Fruit fly (Drosophila melanogaster): Measurements from ENCODE around the gene Mat89Ba.
A peak's percentile ranks its signal among the peaks of the same experiment; 100 is the strongest.

Gene Mat89Ba

dm6 chr3R:16242461-16242934 is 29.7 kb downstream of the Mat89Ba start (continued):
- TF ChIP-seq CG10267 (tag; optimal IDR thresholded peaks at IDR 0.05) (peak; percentile 7), BEAF-32 (GFP tag; optimal IDR thresholded peaks at IDR 0.05) (no peak), CG4854 (GFP tag; optimal IDR thresholded peaks at IDR 0.05) (no peak), CG18476 (GFP tag; optimal IDR thresholded peaks at IDR 0.05) (no peak), Dfd (GFP tag; optimal IDR thresholded peaks at IDR 0.05) (no peak), CG6175 (GFP tag; IDR thresholded peaks at IDR 0.05) (no peak), pros (GFP tag; optimal IDR thresholded peaks at IDR 0.05) (peak; percentile 95), CG11398 (GFP tag; optimal IDR thresholded peaks at IDR 0.05) (peak; percentile 12), CG9817 (tag; optimal IDR thresholded peaks at IDR 0.05) (no peak), dm (GFP tag; optimal IDR thresholded peaks at IDR 0.05) (peak; percentile 53), Doc2 (GFP tag; IDR thresholded peaks at IDR 0.05) (no peak), CG3726 (GFP tag; IDR thresholded peaks at IDR 0.05) (no peak), twi (tag; optimal IDR thresholded peaks at IDR 0.05) (peak; percentile 65), wdn (GFP tag; IDR thresholded peaks at IDR 0.05) (no peak), zen (tag; optimal IDR thresholded peaks at IDR 0.05) (peak; percentile 64), CG32767 (GFP tag; IDR thresholded peaks at IDR 0.05) (no peak), schlank (tag; optimal IDR thresholded peaks at IDR 0.05) (peak; percentile 31), mirr (GFP tag; optimal IDR thresholded peaks at IDR 0.05) (peak; percentile 91), Spps (tag; optimal IDR thresholded peaks at IDR 0.05) (no peak), CG4617 (GFP tag; optimal IDR thresholded peaks at IDR 0.05; ENCODE audit: borderline replicate concordance) (no peak), ewg (GFP tag; optimal IDR thresholded peaks at IDR 0.05) (peak; percentile 50), CG4707 (GFP tag; optimal IDR thresholded peaks at IDR 0.05) (peak; percentile 32), Lpt (GFP tag; optimal IDR thresholded peaks at IDR 0.05) (no peak), CG10654 (GFP tag; optimal IDR thresholded peaks at IDR 0.05) (no peak), CG2120 (GFP tag; optimal IDR thresholded peaks at IDR 0.05) (no peak), fru (optimal IDR thresholded peaks at IDR 0.05) (no peak), fd64A (GFP tag; optimal IDR thresholded peaks at IDR 0.05) (peak; percentile 33), CG18599 (GFP tag; optimal IDR thresholded peaks at IDR 0.05) (peak; percentile 77), CG17829 (tag; optimal IDR thresholded peaks at IDR 0.05) (peak; percentile 71), E2f2 (GFP tag; IDR thresholded peaks at IDR 0.05) (no peak), bowl (GFP tag; IDR thresholded peaks at IDR 0.05) (no peak), CG3847 (GFP tag; IDR thresholded peaks at IDR 0.05) (no peak), CG12071 (GFP tag; optimal IDR thresholded peaks at IDR 0.05) (peak; percentile 52), CG43689 (GFP tag; IDR thresholded peaks at IDR 0.05) (no peak), Oaz (GFP tag; IDR thresholded peaks at IDR 0.05) (no peak), H15 (GFP tag; IDR thresholded peaks at IDR 0.05) (no peak), CG42726 (GFP tag; IDR thresholded peaks at IDR 0.05; ENCODE audit: partially characterized antibody) (no peak), Chrac-16 (GFP tag; optimal IDR thresholded peaks at IDR 0.05) (no peak), corto (GFP tag; optimal IDR thresholded peaks at IDR 0.05) (no peak), ac (GFP tag; optimal IDR thresholded peaks at IDR 0.05) (peak; percentile 54), CG4424 (GFP tag; optimal IDR thresholded peaks at IDR 0.05) (no peak), sna (GFP tag; IDR thresholded peaks at IDR 0.05; ENCODE audit: partially characterized antibody) (no peak), CG11695 (GFP tag; IDR thresholded peaks at IDR 0.05) (no peak), ttk (GFP tag; IDR thresholded peaks at IDR 0.05) (no peak), CG13894 (tag; optimal IDR thresholded peaks at IDR 0.05) (peak; percentile 89), Sox100B (GFP tag; optimal IDR thresholded peaks at IDR 0.05) (no peak), ro (GFP tag; IDR thresholded peaks at IDR 0.05) (no peak), run (tag; optimal IDR thresholded peaks at IDR 0.05) (no peak), CG4360 (GFP tag; IDR thresholded peaks at IDR 0.05) (no peak), en (GFP tag; optimal IDR thresholded peaks at IDR 0.05) (no peak), tup (GFP tag; optimal IDR thresholded peaks at IDR 0.05) (no peak), CG18011 (GFP tag; optimal IDR thresholded peaks at IDR 0.05) (no peak)
